Fruit fly (Drosophila melanogaster) whole organism, embryonic: ENCODE results near the gene pkaap.

Experiments
- Adf1 ChIP-seq: fragments of 200-800 bp; sonication (Bioruptor generic); IDR thresholded peaks from 2 replicates; pipeline ENCODE4 v1.3.6; 2022; ENCODE audit warnings: missing biosample characterization, missing genetic modification characterization
- CG12391 ChIP-seq: fragments of 200-800 bp; sonication (Bioruptor generic); optimal IDR thresholded peaks from 3 replicates; lab custom pipeline; 2018; ENCODE audit warnings: missing biosample characterization, mild to moderate bottlenecking, missing genetic modification characterization, moderate library complexity
- CG14441 ChIP-seq: fragments of 200-800 bp; sonication (Bioruptor generic); IDR thresholded peaks from 2 replicates; pipeline ENCODE4 v1.3.6; 2022; ENCODE audit warnings: missing biosample characterization, missing genetic modification characterization
- CG16779 ChIP-seq: fragments of 200-800 bp; sonication (Bioruptor generic); IDR thresholded peaks from 2 replicates; pipeline ENCODE4 v1.3.6; 2022; ENCODE audit warnings: missing biosample characterization, missing genetic modification characterization
- CG18011 ChIP-seq: fragments of 200-800 bp; sonication (Bioruptor generic); optimal IDR thresholded peaks from 2 replicates; lab custom pipeline; 2017; ENCODE audit warnings: missing biosample characterization, missing genetic modification characterization, mild to moderate bottlenecking, moderate library complexity, missing genotype
- CG2116 ChIP-seq: fragments of 200-800 bp; sonication (Bioruptor generic); optimal IDR thresholded peaks from 3 replicates; lab custom pipeline; 2018; ENCODE audit warnings: missing biosample characterization, mild to moderate bottlenecking, missing genetic modification characterization
- CG2129 ChIP-seq: fragments of 200-800 bp; sonication (Bioruptor generic); IDR thresholded peaks from 2 replicates; pipeline ENCODE4 v1.3.6; 2022; ENCODE audit warnings: missing biosample characterization, missing genetic modification characterization; ENCODE audit not compliant: partially characterized antibody
- CG30020 ChIP-seq: fragments of 200-800 bp; optimal IDR thresholded peaks from 2 replicates; lab custom pipeline; 2019; ENCODE audit warnings: missing biosample characterization, mild to moderate bottlenecking, missing genetic modification characterization, moderate library complexity
- CG30431 ChIP-seq: fragments of 200-800 bp; sonication (Bioruptor generic); optimal IDR thresholded peaks from 2 replicates; lab custom pipeline; 2017; ENCODE audit warnings: missing biosample characterization, missing genetic modification characterization
- CG31441 ChIP-seq: fragments of 200-800 bp; sonication (Bioruptor generic); IDR thresholded peaks from 2 replicates; pipeline ENCODE4 v1.3.6; 2022; ENCODE audit warnings: missing biosample characterization, missing genetic modification characterization
- CG3407 ChIP-seq: fragments of 200-800 bp; sonication (Bioruptor generic); optimal IDR thresholded peaks from 2 replicates; lab custom pipeline; 2018; ENCODE audit warnings: missing biosample characterization, mild to moderate bottlenecking, missing genetic modification characterization
- CG3995 ChIP-seq: fragments of 200-800 bp; sonication (Bioruptor generic); optimal IDR thresholded peaks from 3 replicates; lab custom pipeline; 2016; ENCODE audit warnings: missing biosample characterization, missing genetic modification characterization
- CG4854 ChIP-seq: fragments of 200-800 bp; sonication (Bioruptor generic); optimal IDR thresholded peaks from 2 replicates; lab custom pipeline; 2016; ENCODE audit warnings: missing biosample characterization, missing genetic modification characterization, inconsistent platforms
- CG5180 ChIP-seq: fragments of 200-800 bp; sonication (Bioruptor generic); optimal IDR thresholded peaks from 3 replicates; lab custom pipeline; 2017; ENCODE audit warnings: missing biosample characterization, missing genetic modification characterization, mild to moderate bottlenecking, moderate library complexity, missing genetic modification reagents
- CG7987 ChIP-seq: fragments of 200-800 bp; sonication (Bioruptor generic); optimal IDR thresholded peaks from 2 replicates; lab custom pipeline; 2018; ENCODE audit warnings: missing biosample characterization, mild to moderate bottlenecking, missing genetic modification characterization, moderate library complexity
- CG8478 ChIP-seq: fragments of >200 bp; optimal IDR thresholded peaks from 2 replicates; lab custom pipeline; 2018
- CG9876 ChIP-seq: fragments of 200-800 bp; sonication (Bioruptor generic); optimal IDR thresholded peaks from 2 replicates; lab custom pipeline; 2016; ENCODE audit warnings: missing biosample characterization, missing genetic modification characterization
- Doc3 ChIP-seq: fragments of 200-800 bp; sonication (Bioruptor generic); IDR thresholded peaks from 3 replicates; pipeline ENCODE4 v1.3.6; 2022; ENCODE audit warnings: missing biosample characterization, missing genetic modification characterization; ENCODE audit not compliant: partially characterized antibody
- Eip74EF ChIP-seq, 2 experiments: fragments of 200-800 bp in 1 of 2; fragments of >200 bp in 1 of 2; sonication (Bioruptor generic) in 1 of 2; optimal IDR thresholded peaks; 2 replicates each; lab custom pipeline; 2017 to 2019; ENCODE audit warnings: missing biosample characterization in 2 of 2, missing genetic modification characterization in 2 of 2, mild to moderate bottlenecking in 1 of 2, moderate library complexity in 1 of 2
- GATAe ChIP-seq: fragments of 200-800 bp; sonication (Bioruptor generic); conservative IDR thresholded peaks from 2 replicates; pipeline ENCODE4 v1.3.6; 2022; ENCODE audit warnings: missing biosample characterization, missing genetic modification characterization
- Lim3 ChIP-seq: fragments of 200-800 bp; sonication (Bioruptor generic); IDR thresholded peaks from 2 replicates; pipeline ENCODE4 v1.3.6; 2022; ENCODE audit warnings: missing biosample characterization, missing genetic modification characterization
- Meics ChIP-seq: fragments of 200-800 bp; sonication (Bioruptor generic); optimal IDR thresholded peaks from 2 replicates; lab custom pipeline; 2017; ENCODE audit warnings: missing biosample characterization, mild to moderate bottlenecking, missing genetic modification characterization
- NK7.1 ChIP-seq: fragments of 200-800 bp; sonication (Bioruptor generic); optimal IDR thresholded peaks from 3 replicates; lab custom pipeline; 2016; ENCODE audit warnings: missing biosample characterization, missing genetic modification characterization
- Sry-β ChIP-seq: fragments of 200-800 bp; sonication (Bioruptor generic); optimal IDR thresholded peaks from 2 replicates; lab custom pipeline; 2018; ENCODE audit warnings: missing biosample characterization, mild to moderate bottlenecking, missing genetic modification characterization, moderate library complexity
- ab ChIP-seq: fragments of 200-800 bp; sonication (Bioruptor generic); optimal IDR thresholded peaks from 2 replicates; lab custom pipeline; 2016; ENCODE audit warnings: missing biosample characterization, missing genetic modification characterization
- amos ChIP-seq: fragments of 200-800 bp; sonication (Bioruptor generic); IDR thresholded peaks from 2 replicates; pipeline ENCODE4 v1.3.6; 2022; ENCODE audit warnings: missing biosample characterization, missing genetic modification characterization; ENCODE audit not compliant: partially characterized antibody
- az2 ChIP-seq: fragments of 200-800 bp; sonication (Bioruptor generic); optimal IDR thresholded peaks from 3 replicates; lab custom pipeline; 2016; ENCODE audit warnings: missing biosample characterization, missing genetic modification characterization
- ci ChIP-seq: fragments of 200-800 bp; sonication (Bioruptor generic); IDR thresholded peaks from 3 replicates; pipeline ENCODE4 v1.3.6; 2022; ENCODE audit warnings: missing biosample characterization, missing genetic modification characterization
- danr ChIP-seq: fragments of 200-800 bp; sonication (Bioruptor generic); IDR thresholded peaks from 2 replicates; pipeline ENCODE4 v1.3.6; 2022; ENCODE audit warnings: missing biosample characterization, missing genetic modification characterization
- disco-r ChIP-seq: fragments of 200-800 bp; sonication (Bioruptor generic); optimal IDR thresholded peaks from 2 replicates; lab custom pipeline; 2016; ENCODE audit warnings: missing biosample characterization, missing genetic modification characterization
- emc ChIP-seq: fragments of 200-800 bp; sonication (Bioruptor generic); optimal IDR thresholded peaks from 2 replicates; lab custom pipeline; 2016; ENCODE audit warnings: missing biosample characterization, missing genetic modification characterization
- gfzf ChIP-seq: fragments of 200-800 bp; sonication (Bioruptor generic); optimal IDR thresholded peaks from 2 replicates; lab custom pipeline; 2016; ENCODE audit warnings: missing biosample characterization, mild to moderate bottlenecking, missing genetic modification characterization, moderate library complexity
- hb ChIP-seq: fragments of 200-800 bp; sonication (Bioruptor generic); IDR thresholded peaks from 3 replicates; pipeline ENCODE4 v1.3.6; 2022; ENCODE audit warnings: missing biosample characterization, missing genetic modification characterization; ENCODE audit not compliant: partially characterized antibody
- hbn ChIP-seq: fragments of 200-800 bp; sonication (Bioruptor generic); IDR thresholded peaks from 2 replicates; pipeline ENCODE4 v1.3.6; 2022; ENCODE audit warnings: missing biosample characterization, missing genetic modification characterization; ENCODE audit not compliant: partially characterized antibody
- jumu ChIP-seq: fragments of 200-800 bp; sonication (Bioruptor generic); optimal IDR thresholded peaks from 3 replicates; lab custom pipeline; 2016; ENCODE audit warnings: missing biosample characterization, missing genetic modification characterization
- luna ChIP-seq: fragments of 200-800 bp; sonication (Bioruptor generic); optimal IDR thresholded peaks from 2 replicates; lab custom pipeline; 2016; ENCODE audit warnings: missing biosample characterization, missing genetic modification characterization
- maf-S ChIP-seq: fragments of 200-800 bp; sonication (Bioruptor generic); optimal IDR thresholded peaks from 2 replicates; lab custom pipeline; 2016; ENCODE audit warnings: missing biosample characterization, missing genetic modification characterization
- pros ChIP-seq: fragments of 200-800 bp; sonication (Bioruptor generic); optimal IDR thresholded peaks from 3 replicates; lab custom pipeline; 2019; ENCODE audit warnings: missing biosample characterization, mild to moderate bottlenecking, missing genetic modification characterization, moderate library complexity
- psq ChIP-seq: fragments of 200-800 bp; sonication (Bioruptor generic); optimal IDR thresholded peaks from 2 replicates; lab custom pipeline; 2017; ENCODE audit warnings: missing biosample characterization, missing genetic modification characterization
- ranshi ChIP-seq: fragments of 200-800 bp; sonication (Bioruptor generic); IDR thresholded peaks from 2 replicates; pipeline ENCODE4 v1.3.6; 2022; ENCODE audit warnings: missing biosample characterization, missing genetic modification characterization
- sc ChIP-seq, 3 experiments: fragments of >200 bp in 2 of 3; fragments of 200-800 bp in 1 of 3; sonication (Bioruptor generic) in 1 of 3; optimal IDR thresholded peaks; 2 replicates in 2 of 3; 3 replicates in 1 of 3; lab custom pipeline; 2017; ENCODE audit warnings: mild to moderate bottlenecking in 1 of 3, missing biosample characterization in 1 of 3, missing genetic modification characterization in 1 of 3, missing genetic modification reagents in 1 of 3
- slbo ChIP-seq: fragments of 200-800 bp; sonication (Bioruptor generic); IDR thresholded peaks from 2 replicates; pipeline ENCODE4 v1.3.6; 2022; ENCODE audit warnings: missing biosample characterization, missing genetic modification characterization
- slou ChIP-seq: fragments of 200-800 bp; sonication (Bioruptor generic); optimal IDR thresholded peaks from 3 replicates; lab custom pipeline; 2016; ENCODE audit warnings: missing biosample characterization, missing genetic modification characterization
- ssp ChIP-seq: fragments of 200-800 bp; sonication (Bioruptor generic); IDR thresholded peaks from 2 replicates; pipeline ENCODE4 v1.3.6; 2022; ENCODE audit warnings: missing biosample characterization, missing genetic modification characterization
- sug ChIP-seq: fragments of 200-800 bp; optimal IDR thresholded peaks from 2 replicates; lab custom pipeline; 2019; ENCODE audit warnings: missing biosample characterization, mild to moderate bottlenecking, missing genetic modification characterization, moderate library complexity
- trh ChIP-seq: fragments of 200-800 bp; sonication (Bioruptor generic); optimal IDR thresholded peaks from 2 replicates; lab custom pipeline; 2016; ENCODE audit warnings: missing biosample characterization, missing genetic modification characterization
- yki ChIP-seq: fragments of >200 bp; optimal IDR thresholded peaks from 3 replicates; lab custom pipeline; 2018
- zf30C ChIP-seq: fragments of 200-800 bp; sonication (Bioruptor generic); optimal IDR thresholded peaks from 3 replicates; lab custom pipeline; 2018; ENCODE audit warnings: missing biosample characterization, mild to moderate bottlenecking, missing genetic modification characterization

pkaap gene

dm6 chr2L:16257227-16258071 is 30.6 kb upstream of the pkaap start, which contains the start of the genes PRL-1 and EndoGI (continued):
- peak; percentile 97 for TF ChIP-seq Doc3 (GFP tag; lab: Robert Waterston, UW)
- TF ChIP-seq jumu (GFP tag; lab: Kevin White, UChicago), result no peak
- peak; percentile 85 for TF ChIP-seq ci
- peak; percentile 72 for TF ChIP-seq CG3995 (GFP tag; lab: Kevin White, UChicago)
- no peak for TF ChIP-seq Lim3
- no peak for TF ChIP-seq Sry-β (GFP tag; lab: Kevin White, UChicago)
- peak; percentile 98 for TF ChIP-seq hbn (GFP tag; lab: Robert Waterston, UW)
- no peak for TF ChIP-seq CG30431
- no peak for TF ChIP-seq danr (GFP tag; lab: Robert Waterston, UW)
- peak; percentile 77 for TF ChIP-seq CG8478 (lab: Kevin White, UChicago)
- no peak for TF ChIP-seq ssp (GFP tag; lab: Robert Waterston, UW)
- TF ChIP-seq amos (GFP tag; lab: Robert Waterston, UW), result peak; percentile 100
- peak; percentile 59 for TF ChIP-seq az2
- TF ChIP-seq psq (GFP tag; lab: Kevin White, UChicago), result peak; percentile 36
- 0 out of 2 replicates have a peak, but pooled peaks have one; percentile 12 for TF ChIP-seq GATAe (GFP tag; lab: Robert Waterston, UW)
- peak; percentile 81 for TF ChIP-seq slbo
- TF ChIP-seq pros, result no peak
- no peak for TF ChIP-seq yki (lab: Kevin White, UChicago)
- peak; percentile 80 for TF ChIP-seq Meics
- TF ChIP-seq ranshi, result peak; percentile 78; the same call in 1 of the 2 replicates
- no peak for TF ChIP-seq luna (GFP tag; lab: Kevin White, UChicago)
- no peak for TF ChIP-seq CG16779
- TF ChIP-seq trh (GFP tag; lab: Kevin White, UChicago), result peak; percentile 49
- TF ChIP-seq gfzf (GFP tag; lab: Kevin White, UChicago), result peak; percentile 19
- peak; percentile 89 for TF ChIP-seq CG12391 (tag; lab: Kevin White, UChicago)
- TF ChIP-seq CG2129, result peak; percentile 95
- no peak for TF ChIP-seq NK7.1 (GFP tag; lab: Kevin White, UChicago)
- TF ChIP-seq Adf1 (GFP tag; lab: Robert Waterston, UW), result peak; percentile 38; the same call in 1 of the 2 replicates
- no peak for TF ChIP-seq CG9876 (GFP tag; lab: Kevin White, UChicago)
- no peak for TF ChIP-seq CG7987 (GFP tag; lab: Kevin White, UChicago)
- no peak for TF ChIP-seq CG4854 (GFP tag; lab: Kevin White, UChicago)
- peak; percentile 77 for TF ChIP-seq sug (tag; lab: Kevin White, UChicago)
- TF ChIP-seq CG31441 (GFP tag; lab: Robert Waterston, UW), result peak; percentile 86
- peak; percentile 74 for TF ChIP-seq CG30020 (tag; lab: Kevin White, UChicago)
- TF ChIP-seq sc (optimal IDR thresholded peaks at IDR 0.05; lab: Kevin White, UChicago), result no peak
- TF ChIP-seq sc (GFP tag; optimal IDR thresholded peaks at IDR 0.05; lab: Kevin White, UChicago), result no peak
- TF ChIP-seq CG18011, result peak; percentile 90
- TF ChIP-seq CG3407 (GFP tag; lab: Kevin White, UChicago), result peak; percentile 21
- TF ChIP-seq zf30C (GFP tag; lab: Kevin White, UChicago), result no peak
- no peak for TF ChIP-seq ab
- TF ChIP-seq CG14441 (GFP tag; lab: Robert Waterston, UW), result peak; percentile 59; the same call in 1 of the 2 replicates
- TF ChIP-seq Eip74EF (GFP tag; optimal IDR thresholded peaks at IDR 0.05; lab: Kevin White, UChicago), result peak in 1 of 2 experiments; percentile 79
- peak; percentile 29 for TF ChIP-seq CG5180 (GFP tag; lab: Kevin White, UChicago)
- peak; percentile 100 for TF ChIP-seq hb (GFP tag; lab: Robert Waterston, UW)
- TF ChIP-seq slou (GFP tag; lab: Kevin White, UChicago), result peak; percentile 74
- TF ChIP-seq maf-S (GFP tag; lab: Kevin White, UChicago), result no peak
- peak; percentile 83 for TF ChIP-seq CG2116
- TF ChIP-seq emc (GFP tag; lab: Kevin White, UChicago), result no peak
- no peak for TF ChIP-seq disco-r (GFP tag; lab: Kevin White, UChicago)
